Worm (Caenorhabditis elegans) whole organism, midembryonic: Measurements from ENCODE around the gene cdk-5.

Source experiments
- T22C8.4 ChIP-seq: fragments of 200-800 bp; sonication (Bioruptor generic); IDR thresholded peaks from 2 replicates; pipeline ENCODE4 v1.3.6; 2022; ENCODE audit warnings: missing genetic modification characterization, missing compliant biosample characterization
- cog-1 ChIP-seq: sonication (generic microtip); optimal IDR thresholded peaks from 2 replicates; lab custom pipeline; 2016; ENCODE audit warnings: missing genetic modification characterization, missing compliant biosample characterization
- klf-2 ChIP-seq: fragments of 200-800 bp; sonication (Bioruptor generic); conservative IDR thresholded peaks from 2 replicates; pipeline ENCODE4 v1.3.6; 2022; ENCODE audit warnings: missing genetic modification reagents, missing genetic modification characterization, missing compliant biosample characterization
- med-1 ChIP-seq: sonication (generic microtip); optimal IDR thresholded peaks from 2 replicates; lab custom pipeline; 2017; ENCODE audit warnings: missing genetic modification characterization, mild to moderate bottlenecking, missing compliant biosample characterization, antibody characterized with exemption, missing genetic modification reagents; ENCODE audit not compliant: insufficient read depth
- ref-1 ChIP-seq: fragments of 200-800 bp; sonication (Bioruptor generic); conservative IDR thresholded peaks from 2 replicates; pipeline ENCODE4 v1.3.6; 2022; ENCODE audit warnings: missing genetic modification reagents, missing genetic modification characterization, missing compliant biosample characterization
- tab-1 ChIP-seq: fragments of 200-800 bp; sonication (Bioruptor generic); IDR thresholded peaks from 2 replicates; pipeline ENCODE4 v1.3.6; 2022; ENCODE audit warnings: missing genetic modification characterization, missing compliant biosample characterization
- ztf-23 ChIP-seq: fragments of 200-800 bp; sonication (Bioruptor generic); IDR thresholded peaks from 2 replicates; pipeline ENCODE4 v1.3.6; 2022; ENCODE audit warnings: missing genetic modification reagents, missing genetic modification characterization, missing compliant biosample characterization
- ztf-29 ChIP-seq: fragments of 200-800 bp; sonication (Bioruptor generic); IDR thresholded peaks from 2 replicates; pipeline ENCODE4 v1.3.6; 2022; ENCODE audit warnings: missing genetic modification reagents, missing genetic modification characterization, missing compliant biosample characterization

DNA sequence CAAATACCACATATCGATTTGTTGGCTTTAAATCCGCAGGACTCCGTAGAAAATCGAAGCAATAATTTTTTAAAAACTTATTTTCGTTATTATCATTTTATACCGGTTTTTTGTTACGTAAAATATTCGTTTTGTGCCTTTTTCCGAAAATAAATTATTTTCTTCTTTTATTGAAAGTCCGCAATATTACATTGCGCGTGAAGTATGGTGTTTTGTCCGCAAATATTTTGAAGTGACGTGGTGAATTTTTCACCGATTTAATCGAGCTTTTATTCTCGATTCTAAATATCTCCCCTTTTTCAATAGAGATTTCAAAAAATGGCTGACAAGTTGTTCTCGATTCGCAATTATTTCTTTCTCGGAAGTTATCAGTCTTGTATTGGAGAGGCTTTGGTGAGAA is 40.1 kb downstream of the cdk-5 start, which contains the start of gene cope-1:
- TF ChIP-seq ztf-23 (GFP tag; lab: Robert Waterston, UW) (no peak), ref-1 (GFP tag; lab: Robert Waterston, UW) (no peak), tab-1 (GFP tag; lab: Robert Waterston, UW) (no peak), T22C8.4 (GFP tag; lab: Robert Waterston, UW) (no peak), cog-1 (tag; lab: Kevin White, UChicago) (no peak), med-1 (no peak), klf-2 (no peak), ztf-29 (GFP tag; lab: Robert Waterston, UW) (no peak)
